Worm (Caenorhabditis elegans) whole organism, late embryonic: ENCODE measurements around the gene tyr-1.

Experiments
- C08G9.2 ChIP-seq: sonication (generic microtip); optimal IDR thresholded peaks from 2 replicates; lab custom pipeline; 2016; ENCODE audit warnings: mild to moderate bottlenecking, missing genetic modification characterization, moderate library complexity, missing compliant biosample characterization
- C38D4.7 ChIP-seq: fragments of 200-800 bp; sonication (Bioruptor generic); optimal IDR thresholded peaks from 2 replicates; lab custom pipeline; 2018; ENCODE audit warnings: mild to moderate bottlenecking, missing genetic modification characterization, moderate library complexity, missing compliant biosample characterization
- K02D7.2 ChIP-seq: sonication (generic microtip); optimal IDR thresholded peaks from 2 replicates; lab custom pipeline; 2017; ENCODE audit warnings: mild to moderate bottlenecking, missing genetic modification characterization, missing compliant biosample characterization
- K09A11.1 ChIP-seq: sonication (generic microtip); optimal IDR thresholded peaks from 2 replicates; lab custom pipeline; 2017; ENCODE audit warnings: antibody characterized with exemption, mild to moderate bottlenecking, missing genetic modification characterization, missing compliant biosample characterization; ENCODE audit not compliant: insufficient read depth
- T23F11.4 ChIP-seq: fragments of 200-800 bp; sonication (Bioruptor generic); optimal IDR thresholded peaks from 2 replicates; lab custom pipeline; 2018; ENCODE audit warnings: mild to moderate bottlenecking, missing genetic modification characterization, missing compliant biosample characterization
- ahr-1 ChIP-seq: sonication (generic microtip); optimal IDR thresholded peaks from 2 replicates; lab custom pipeline; 2016; ENCODE audit warnings: missing genetic modification characterization, missing compliant biosample characterization
- ceh-18 ChIP-seq: sonication (generic microtip); optimal IDR thresholded peaks from 2 replicates; lab custom pipeline; 2016; ENCODE audit warnings: missing genetic modification characterization, missing compliant biosample characterization
- ceh-19 ChIP-seq: fragments of 200-800 bp; sonication (Bioruptor generic); optimal IDR thresholded peaks from 2 replicates; lab custom pipeline; 2018; ENCODE audit warnings: mild to moderate bottlenecking, missing genetic modification characterization, missing compliant biosample characterization
- ceh-2 ChIP-seq: sonication (generic microtip); optimal IDR thresholded peaks from 2 replicates; lab custom pipeline; 2016; ENCODE audit warnings: missing genotype, missing genetic modification characterization, missing compliant biosample characterization
- ceh-31 ChIP-seq: sonication (generic microtip); optimal IDR thresholded peaks from 2 replicates; lab custom pipeline; 2016; ENCODE audit warnings: missing genetic modification characterization, missing compliant biosample characterization
- ceh-45 ChIP-seq: fragments of 200-800 bp; sonication (Bioruptor generic); IDR thresholded peaks from 2 replicates; pipeline ENCODE4 v1.3.6; 2022; ENCODE audit warnings: missing genetic modification reagents, missing genetic modification characterization, missing compliant biosample characterization
- ceh-6 ChIP-seq: fragments of 200-800 bp; sonication (Bioruptor generic); optimal IDR thresholded peaks from 2 replicates; lab custom pipeline; 2018; ENCODE audit warnings: mild to moderate bottlenecking, missing genetic modification characterization, missing compliant biosample characterization
- ceh-9 ChIP-seq: sonication (generic microtip); optimal IDR thresholded peaks from 2 replicates; lab custom pipeline; 2016; ENCODE audit warnings: mild to moderate bottlenecking, missing genetic modification characterization, inconsistent platforms, missing compliant biosample characterization
- che-1 ChIP-seq: sonication (generic microtip); optimal IDR thresholded peaks from 2 replicates; lab custom pipeline; 2016; ENCODE audit warnings: mild to moderate bottlenecking, missing genetic modification characterization, missing compliant biosample characterization
- dmd-4 ChIP-seq: sonication (generic microtip); optimal IDR thresholded peaks from 2 replicates; lab custom pipeline; 2016; ENCODE audit warnings: borderline replicate concordance, missing genetic modification characterization, missing compliant biosample characterization
- dve-1 ChIP-seq: sonication (generic microtip); optimal IDR thresholded peaks from 2 replicates; lab custom pipeline; 2017; ENCODE audit warnings: antibody characterized with exemption, mild to moderate bottlenecking, missing genetic modification characterization, missing compliant biosample characterization
- elt-2 ChIP-seq: sonication (generic microtip); optimal IDR thresholded peaks from 2 replicates; lab custom pipeline; 2016; ENCODE audit warnings: missing genetic modification reagents, missing genetic modification characterization, missing compliant biosample characterization
- elt-4 ChIP-seq: sonication (generic microtip); optimal IDR thresholded peaks from 2 replicates; lab custom pipeline; 2016; ENCODE audit warnings: missing genetic modification characterization, missing compliant biosample characterization
- eyg-1 ChIP-seq: sonication (generic microtip); optimal IDR thresholded peaks from 2 replicates; lab custom pipeline; 2016; ENCODE audit warnings: missing genotype, missing genetic modification characterization, missing compliant biosample characterization
- fkh-10 ChIP-seq: fragments of 150-350 bp; optimal IDR thresholded peaks from 2 replicates; lab custom pipeline; 2014; ENCODE audit warnings: missing biosample characterization, missing genetic modification reagents, missing genetic modification characterization
- fkh-6 ChIP-seq: sonication (generic microtip); optimal IDR thresholded peaks from 2 replicates; lab custom pipeline; 2016; ENCODE audit warnings: missing genetic modification characterization, missing compliant biosample characterization
- gmeb-2 ChIP-seq: sonication (generic microtip); optimal IDR thresholded peaks from 2 replicates; lab custom pipeline; 2016; ENCODE audit warnings: missing genetic modification characterization, inconsistent platforms, missing compliant biosample characterization
- hlh-13 ChIP-seq: fragments of 200-800 bp; sonication (Bioruptor generic); optimal IDR thresholded peaks from 2 replicates; lab custom pipeline; 2018; ENCODE audit warnings: mild to moderate bottlenecking, missing genetic modification characterization, missing compliant biosample characterization
- hlh-15 ChIP-seq: sonication (generic microtip); optimal IDR thresholded peaks from 2 replicates; lab custom pipeline; 2016; ENCODE audit warnings: missing genetic modification characterization, missing compliant biosample characterization
- hlh-8 ChIP-seq: sonication (generic microtip); optimal IDR thresholded peaks from 2 replicates; lab custom pipeline; 2016; ENCODE audit warnings: missing genotype, missing genetic modification characterization, missing compliant biosample characterization
- lim-6 ChIP-seq: sonication (generic microtip); optimal IDR thresholded peaks from 2 replicates; lab custom pipeline; 2016; ENCODE audit warnings: missing genetic modification characterization, missing compliant biosample characterization
- mec-3 ChIP-seq: sonication (generic microtip); optimal IDR thresholded peaks from 2 replicates; lab custom pipeline; 2016; ENCODE audit warnings: borderline replicate concordance, missing genetic modification characterization, missing compliant biosample characterization
- nfya-1 ChIP-seq: sonication (generic microtip); optimal IDR thresholded peaks from 2 replicates; lab custom pipeline; 2017; ENCODE audit warnings: missing genetic modification characterization, mild to moderate bottlenecking, missing compliant biosample characterization, antibody characterized with exemption, moderate library complexity
- nhr-11 ChIP-seq: fragments of 150-350 bp; optimal IDR thresholded peaks from 2 replicates; lab custom pipeline; 2014; ENCODE audit warnings: missing biosample characterization, missing genetic modification characterization
- npax-4 ChIP-seq: sonication (generic microtip); optimal IDR thresholded peaks from 2 replicates; lab custom pipeline; 2016; ENCODE audit warnings: missing genetic modification characterization, missing compliant biosample characterization
- odd-2 ChIP-seq: sonication (generic microtip); optimal IDR thresholded peaks from 2 replicates; lab custom pipeline; 2017; ENCODE audit warnings: antibody characterized with exemption, mild to moderate bottlenecking, missing genetic modification characterization, missing compliant biosample characterization
- pag-3 ChIP-seq: sonication (generic microtip); optimal IDR thresholded peaks from 2 replicates; lab custom pipeline; 2016; ENCODE audit warnings: missing compliant biosample characterization, missing genetic modification characterization, borderline replicate concordance
- pat-9 ChIP-seq: fragments of 200-800 bp; sonication (Bioruptor generic); optimal IDR thresholded peaks from 2 replicates; lab custom pipeline; 2018; ENCODE audit warnings: mild to moderate bottlenecking, missing genetic modification characterization, moderate library complexity, missing compliant biosample characterization
- pax-1 ChIP-seq: fragments of 150-350 bp; optimal IDR thresholded peaks from 2 replicates; lab custom pipeline; 2014; ENCODE audit warnings: missing biosample characterization, missing genetic modification characterization
- pha-4 ChIP-seq: fragments of 150-350 bp; optimal IDR thresholded peaks from 2 replicates; lab custom pipeline; 2018; ENCODE audit warnings: missing biosample characterization, missing genetic modification reagents, missing genetic modification characterization
- pqm-1 ChIP-seq: sonication (generic microtip); optimal IDR thresholded peaks from 2 replicates; lab custom pipeline; 2016; ENCODE audit warnings: missing genetic modification characterization, missing compliant biosample characterization
- pros-1 ChIP-seq: fragments of 150-350 bp; optimal IDR thresholded peaks from 2 replicates; lab custom pipeline; 2014; ENCODE audit warnings: missing biosample characterization, missing genetic modification reagents, missing genetic modification characterization
- rnt-1 ChIP-seq: sonication (generic microtip); optimal IDR thresholded peaks from 2 replicates; lab custom pipeline; 2016; ENCODE audit warnings: missing genetic modification characterization, missing compliant biosample characterization
- sdc-2 ChIP-seq: sonication (generic microtip); optimal IDR thresholded peaks from 2 replicates; lab custom pipeline; 2016; ENCODE audit warnings: missing genotype, missing genetic modification characterization, missing compliant biosample characterization
- sox-2 ChIP-seq: fragments of 200-800 bp; sonication (Bioruptor generic); IDR thresholded peaks from 2 replicates; pipeline ENCODE4 v1.3.6; 2022; ENCODE audit warnings: missing genetic modification reagents, missing genetic modification characterization, missing compliant biosample characterization
- sox-4 ChIP-seq: sonication (generic microtip); optimal IDR thresholded peaks from 2 replicates; lab custom pipeline; 2017; ENCODE audit warnings: mild to moderate bottlenecking, missing genetic modification characterization, inconsistent platforms, missing compliant biosample characterization
- syd-9 ChIP-seq: sonication (generic microtip); optimal IDR thresholded peaks from 2 replicates; lab custom pipeline; 2016; ENCODE audit warnings: mild to moderate bottlenecking, missing genetic modification characterization, moderate library complexity, missing compliant biosample characterization
- tbx-2 ChIP-seq: sonication (generic microtip); optimal IDR thresholded peaks from 2 replicates; lab custom pipeline; 2016; ENCODE audit warnings: missing genetic modification characterization, missing compliant biosample characterization
- tbx-7 ChIP-seq: sonication (generic microtip); optimal IDR thresholded peaks from 2 replicates; lab custom pipeline; 2016; ENCODE audit warnings: missing genotype, missing genetic modification characterization, missing compliant biosample characterization
- ttx-3 ChIP-seq: sonication (generic microtip); optimal IDR thresholded peaks from 2 replicates; lab custom pipeline; 2016; ENCODE audit warnings: missing genetic modification reagents, missing genetic modification characterization, missing compliant biosample characterization
- unc-3 ChIP-seq, 2 experiments: fragments of 200-800 bp in 1 of 2; sonication (Bioruptor generic) in 1 of 2; sonication (generic microtip) in 1 of 2; conservative IDR thresholded peaks in 1 of 2; optimal IDR thresholded peaks in 1 of 2; 2 replicates each; pipeline versions ENCODE4 v1.3.6 to Lab custom; 2016 to 2022; ENCODE audit warnings: missing compliant biosample characterization in 2 of 2, missing genetic modification characterization in 2 of 2, missing genetic modification reagents in 1 of 2
- unc-42 ChIP-seq: sonication (generic microtip); optimal IDR thresholded peaks from 2 replicates; lab custom pipeline; 2016; ENCODE audit warnings: missing genotype, missing genetic modification characterization, missing compliant biosample characterization
- unc-86 ChIP-seq: sonication (generic microtip); optimal IDR thresholded peaks from 2 replicates; lab custom pipeline; 2016; ENCODE audit warnings: missing genetic modification characterization, missing compliant biosample characterization
- zip-5 ChIP-seq: sonication (generic microtip); optimal IDR thresholded peaks from 2 replicates; lab custom pipeline; 2016; ENCODE audit warnings: missing genetic modification characterization, missing compliant biosample characterization
- ztf-16 ChIP-seq: sonication (generic microtip); optimal IDR thresholded peaks from 2 replicates; lab custom pipeline; 2017; ENCODE audit warnings: missing genetic modification characterization, missing compliant biosample characterization

The tyr-1 gene

ce11 chrIII:7854494-7855184, 18.9 kb upstream of the tyr-1 start, which contains the start of gene rpl-35:
rpl-35 (plus strand) TSS chrIII:7855134.
- TF ChIP-seq hlh-15 (tag; lab: Kevin White, UChicago) (peak; percentile 30), pqm-1 (tag; lab: Kevin White, UChicago) (peak; percentile 89), syd-9 (tag; lab: Kevin White, UChicago) (peak; percentile 92), K02D7.2 (tag; lab: Kevin White, UChicago) (peak; percentile 77), zip-5 (tag; lab: Kevin White, UChicago) (peak; percentile 49), T23F11.4 (GFP tag; lab: Kevin White, UChicago) (peak; percentile 82), ceh-31 (tag; lab: Kevin White, UChicago) (peak; percentile 98), tbx-7 (tag; lab: Kevin White, UChicago) (peak; percentile 75), C08G9.2 (tag; lab: Kevin White, UChicago) (peak; percentile 86), C38D4.7 (GFP tag; lab: Kevin White, UChicago) (peak; percentile 38), elt-2 (tag; lab: Kevin White, UChicago) (peak; percentile 96), fkh-10 (no peak), sox-4 (tag; lab: Kevin White, UChicago) (peak; percentile 78), dmd-4 (tag; lab: Kevin White, UChicago) (peak; percentile 68), sdc-2 (tag; lab: Kevin White, UChicago) (peak; percentile 78), ttx-3 (peak; percentile 79), hlh-13 (no peak), nfya-1 (peak; percentile 99), elt-4 (no peak), npax-4 (no peak), ceh-6 (GFP tag; lab: Kevin White, UChicago) (peak; percentile 75), ceh-45 (GFP tag; lab: Robert Waterston, UW) (peak; percentile 83), K09A11.1 (tag; lab: Kevin White, UChicago) (peak; percentile 91), fkh-6 (tag; lab: Kevin White, UChicago) (no peak), sox-2 (GFP tag; lab: Robert Waterston, UW) (peak; percentile 84), nhr-11 (tag; lab: Kevin White, UChicago) (peak; percentile 86), pax-1 (tag; lab: Kevin White, UChicago) (peak; percentile 89), pag-3 (tag; lab: Kevin White, UChicago) (no peak), ceh-18 (tag; lab: Kevin White, UChicago) (peak; percentile 100), eyg-1 (tag; lab: Kevin White, UChicago) (peak; percentile 30), ceh-19 (GFP tag; lab: Kevin White, UChicago) (peak; percentile 79), che-1 (tag; lab: Kevin White, UChicago) (peak; percentile 62), pat-9 (tag; lab: Kevin White, UChicago) (peak; percentile 86), pros-1 (tag; lab: Kevin White, UChicago) (peak; percentile 91), pha-4 (no peak), unc-3 (GFP tag; conservative IDR thresholded peaks at IDR 0.05; lab: Robert Waterston, UW) (peak; percentile 84), unc-3 (tag; optimal IDR thresholded peaks at IDR 0.05; lab: Kevin White, UChicago) (peak; percentile 80), dve-1 (tag; lab: Kevin White, UChicago) (peak; percentile 97), gmeb-2 (tag; lab: Kevin White, UChicago) (peak; percentile 78), tbx-2 (tag; lab: Kevin White, UChicago) (peak; percentile 98), hlh-8 (tag; lab: Kevin White, UChicago) (peak; percentile 87), ceh-9 (tag; lab: Kevin White, UChicago) (no peak), ceh-2 (tag; lab: Kevin White, UChicago) (peak; percentile 81), mec-3 (tag; lab: Kevin White, UChicago) (no peak), ahr-1 (tag; lab: Kevin White, UChicago) (peak; percentile 79), lim-6 (tag; lab: Kevin White, UChicago) (peak; percentile 78), ztf-16 (tag; lab: Kevin White, UChicago) (peak; percentile 93), unc-42 (tag; lab: Kevin White, UChicago) (peak; percentile 99), rnt-1 (peak; percentile 99), odd-2 (tag; lab: Kevin White, UChicago) (no peak), unc-86 (tag; lab: Kevin White, UChicago) (peak; percentile 98)
